Worm (Caenorhabditis elegans) whole organism, L4/young adult: Measurements from ENCODE around the gene letm-1.

Experiments
- W03F9.2 ChIP-seq: fragments of 150-350 bp; optimal IDR thresholded peaks from 2 replicates; lab custom pipeline; 2014; ENCODE audit warnings: missing biosample characterization, missing genetic modification characterization
- dao-5 ChIP-seq: sonication (generic microtip); optimal IDR thresholded peaks from 2 replicates; lab custom pipeline; 2016; ENCODE audit warnings: missing genotype, missing genetic modification characterization, moderate library complexity, missing compliant biosample characterization
- him-1 ChIP-seq: sonication (generic microtip); optimal IDR thresholded peaks from 2 replicates; lab custom pipeline; 2016; ENCODE audit warnings: missing genotype, missing genetic modification reagents, missing genetic modification characterization, missing compliant biosample characterization

DNA sequence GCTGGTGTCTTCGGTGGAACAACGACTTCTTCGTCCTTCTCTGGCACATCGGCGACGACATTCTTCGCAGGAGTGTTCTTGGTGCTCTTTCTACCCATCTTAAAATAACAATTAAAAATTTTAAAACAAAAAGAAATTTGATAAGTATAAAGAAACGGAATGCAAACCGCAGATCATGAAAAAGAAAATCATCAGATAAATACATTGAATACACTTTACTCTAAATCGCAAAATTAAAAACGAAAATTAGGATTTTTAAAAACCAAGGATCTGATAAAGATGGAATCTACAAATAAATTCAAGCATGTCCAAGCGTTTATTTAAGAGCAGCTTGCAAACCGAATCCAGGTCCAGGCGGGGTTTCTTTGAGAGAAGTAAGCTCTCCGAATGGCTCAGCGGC lies 36.6 kb upstream of the letm-1 start, which contains the start of gene F53F4.11:
- TF ChIP-seq dao-5 (tag; lab: Kevin White, UChicago) (no peak), W03F9.2 (tag; lab: Kevin White, UChicago) (no peak), him-1 (tag; lab: Kevin White, UChicago) (no peak)
